Fruit fly (Drosophila melanogaster) whole organism, embryonic: ENCODE results near the gene dpr14.

ENCODE experiments used
- CG10267 ChIP-seq: fragments of 200-800 bp; sonication (Bioruptor generic); optimal IDR thresholded peaks from 2 replicates; lab custom pipeline; 2018; ENCODE audit warnings: missing biosample characterization, mild to moderate bottlenecking, missing genetic modification characterization, moderate library complexity
- CG10654 ChIP-seq: fragments of 200-800 bp; sonication (Bioruptor generic); optimal IDR thresholded peaks from 2 replicates; lab custom pipeline; 2016; ENCODE audit warnings: missing biosample characterization, missing genetic modification characterization
- CG12942 ChIP-seq: fragments of 200-800 bp; sonication (Bioruptor generic); optimal IDR thresholded peaks from 3 replicates; lab custom pipeline; 2016; ENCODE audit warnings: missing biosample characterization, missing genetic modification characterization
- CG15073 ChIP-seq: fragments of 200-800 bp; sonication (Bioruptor generic); optimal IDR thresholded peaks from 2 replicates; lab custom pipeline; 2016; ENCODE audit warnings: missing biosample characterization, missing genetic modification characterization
- CG18262 ChIP-seq: fragments of 200-800 bp; optimal IDR thresholded peaks from 3 replicates; lab custom pipeline; 2019; ENCODE audit warnings: missing biosample characterization, mild to moderate bottlenecking, missing genetic modification characterization, moderate library complexity
- CG34224 ChIP-seq: fragments of 200-800 bp; sonication (Bioruptor generic); IDR thresholded peaks from 3 replicates; pipeline ENCODE4 v1.3.6; 2022; ENCODE audit warnings: missing biosample characterization, missing genetic modification characterization; ENCODE audit not compliant: partially characterized antibody
- CG34422 ChIP-seq: fragments of 200-800 bp; sonication (Bioruptor generic); IDR thresholded peaks from 3 replicates; pipeline ENCODE4 v1.3.6; 2022; ENCODE audit warnings: missing biosample characterization, missing genetic modification characterization
- CG3726 ChIP-seq: fragments of 200-800 bp; sonication (Bioruptor generic); IDR thresholded peaks from 3 replicates; pipeline ENCODE4, ENCODE4 v1.3.6; 2022; ENCODE audit warnings: missing biosample characterization, missing genetic modification characterization
- CG4328 ChIP-seq: fragments of 200-800 bp; sonication (Bioruptor generic); optimal IDR thresholded peaks from 3 replicates; lab custom pipeline; 2017; ENCODE audit warnings: missing biosample characterization, missing genetic modification reagents, missing genetic modification characterization
- CG4617 ChIP-seq: fragments of 200-800 bp; sonication (Bioruptor generic); optimal IDR thresholded peaks from 3 replicates; lab custom pipeline; 2016; ENCODE audit warnings: missing biosample characterization, missing genetic modification characterization, borderline replicate concordance
- CG5245 ChIP-seq: fragments of 200-800 bp; sonication (Bioruptor generic); optimal IDR thresholded peaks from 3 replicates; lab custom pipeline; 2016; ENCODE audit warnings: missing biosample characterization, missing genetic modification characterization
- CG6791 ChIP-seq: fragments of 200-800 bp; sonication (Bioruptor generic); IDR thresholded peaks from 3 replicates; pipeline ENCODE4 v1.3.6; 2022; ENCODE audit warnings: missing biosample characterization, missing genetic modification characterization; ENCODE audit not compliant: partially characterized antibody
- CG7372 ChIP-seq: fragments of 200-800 bp; sonication (Bioruptor generic); IDR thresholded peaks from 2 replicates; pipeline ENCODE4 v1.3.6; 2022; ENCODE audit warnings: missing biosample characterization, missing genetic modification characterization
- CG7745 ChIP-seq: fragments of 200-800 bp; sonication (Bioruptor generic); optimal IDR thresholded peaks from 2 replicates; lab custom pipeline; 2018; ENCODE audit warnings: missing biosample characterization, mild to moderate bottlenecking, missing genetic modification characterization, moderate library complexity
- CG9215 ChIP-seq: fragments of 200-800 bp; sonication (Bioruptor generic); IDR thresholded peaks from 2 replicates; pipeline ENCODE4 v1.3.6; 2022; ENCODE audit warnings: missing biosample characterization, missing genetic modification characterization
- D ChIP-seq, 2 experiments: fragments of 200-800 bp in 1 of 2; fragments of >200 bp in 1 of 2; sonication (Bioruptor generic) in 1 of 2; optimal IDR thresholded peaks; 2 replicates in 1 of 2; 3 replicates in 1 of 2; lab custom pipeline; 2017; ENCODE audit warnings: mild to moderate bottlenecking in 1 of 2, missing biosample characterization in 1 of 2, missing genetic modification characterization in 1 of 2, missing genetic modification reagents in 1 of 2
- Dfd ChIP-seq, 2 experiments: fragments of >200 bp; optimal IDR thresholded peaks; 2 replicates each; lab custom pipeline; 2017; ENCODE audit warnings: missing biosample characterization in 2 of 2, missing genetic modification characterization in 2 of 2
- Dref ChIP-seq: fragments of 200-800 bp; sonication (Bioruptor generic); IDR thresholded peaks from 2 replicates; pipeline ENCODE4 v1.3.6; 2022; ENCODE audit warnings: missing biosample characterization, missing genetic modification characterization
- Gug ChIP-seq: fragments of 200-800 bp; sonication (Bioruptor generic); IDR thresholded peaks from 4 replicates; pipeline ENCODE4 v1.3.6; 2022; ENCODE audit warnings: missing biosample characterization, missing genetic modification characterization
- HLH3B ChIP-seq: fragments of 200-800 bp; sonication (Bioruptor generic); IDR thresholded peaks from 2 replicates; pipeline ENCODE4 v1.3.6; 2022; ENCODE audit warnings: missing biosample characterization, missing genetic modification characterization
- Kr ChIP-seq: fragments of 200-800 bp; sonication (Bioruptor generic); optimal IDR thresholded peaks from 2 replicates; lab custom pipeline; 2017; ENCODE audit warnings: missing biosample characterization, mild to moderate bottlenecking, missing genetic modification characterization
- MTF-1 ChIP-seq: fragments of 200-800 bp; sonication (Bioruptor generic); optimal IDR thresholded peaks from 2 replicates; lab custom pipeline; 2018; ENCODE audit warnings: missing biosample characterization, mild to moderate bottlenecking, missing genetic modification characterization, borderline replicate concordance
- Ptx1 ChIP-seq: fragments of 200-800 bp; sonication (Bioruptor generic); IDR thresholded peaks from 2 replicates; pipeline ENCODE4 v1.3.6; 2022; ENCODE audit warnings: missing biosample characterization, missing genetic modification characterization
- Rx ChIP-seq: fragments of 200-800 bp; sonication (Bioruptor generic); IDR thresholded peaks from 2 replicates; pipeline ENCODE4 v1.3.6; 2022; ENCODE audit warnings: missing biosample characterization, missing genetic modification characterization
- Stat92E ChIP-seq, 3 experiments: fragments of >200 bp in 2 of 3; fragments of 200-800 bp in 1 of 3; sonication (Bioruptor generic) in 1 of 3; optimal IDR thresholded peaks; 2 replicates each; lab custom pipeline; 2017 to 2019; ENCODE audit warnings: missing biosample characterization in 3 of 3, missing genetic modification characterization in 3 of 3, mild to moderate bottlenecking in 1 of 3, moderate library complexity in 1 of 3
- br ChIP-seq: fragments of >200 bp; optimal IDR thresholded peaks from 2 replicates; lab custom pipeline; 2017
- danr ChIP-seq: fragments of 200-800 bp; sonication (Bioruptor generic); IDR thresholded peaks from 2 replicates; pipeline ENCODE4 v1.3.6; 2022; ENCODE audit warnings: missing biosample characterization, missing genetic modification characterization
- dati ChIP-seq: fragments of 200-800 bp; sonication (Bioruptor generic); IDR thresholded peaks from 2 replicates; pipeline ENCODE4 v1.3.6; 2022; ENCODE audit warnings: missing biosample characterization, missing genetic modification characterization
- dimm ChIP-seq: fragments of 200-800 bp; sonication (Bioruptor generic); IDR thresholded peaks from 2 replicates; pipeline ENCODE4 v1.3.6; 2022; ENCODE audit warnings: missing biosample characterization, missing genetic modification characterization
- dmrt11E ChIP-seq: fragments of 200-800 bp; sonication (Bioruptor generic); optimal IDR thresholded peaks from 3 replicates; lab custom pipeline; 2018; ENCODE audit warnings: missing biosample characterization, mild to moderate bottlenecking, missing genetic modification characterization, moderate library complexity
- dmrt99B ChIP-seq: fragments of 200-800 bp; sonication (Bioruptor generic); optimal IDR thresholded peaks from 2 replicates; lab custom pipeline; 2018; ENCODE audit warnings: missing biosample characterization, mild to moderate bottlenecking, missing genetic modification characterization, moderate library complexity
- esg ChIP-seq: fragments of 200-800 bp; sonication (Bioruptor generic); conservative IDR thresholded peaks from 2 replicates; pipeline ENCODE4 v1.3.6; 2022; ENCODE audit warnings: missing biosample characterization, missing genetic modification characterization
- fu2 ChIP-seq: fragments of 200-800 bp; sonication (Bioruptor generic); optimal IDR thresholded peaks from 2 replicates; lab custom pipeline; 2016; ENCODE audit warnings: missing biosample characterization, missing genetic modification characterization
- gce ChIP-seq: fragments of 200-800 bp; sonication (Bioruptor generic); IDR thresholded peaks from 3 replicates; pipeline ENCODE4 v1.3.6; 2022; ENCODE audit warnings: missing biosample characterization, missing genetic modification characterization
- ham ChIP-seq: fragments of 200-800 bp; sonication (Bioruptor generic); IDR thresholded peaks from 2 replicates; pipeline ENCODE4 v1.3.6; 2022; ENCODE audit warnings: missing biosample characterization, missing genetic modification characterization
- hth ChIP-seq: fragments of >200 bp; optimal IDR thresholded peaks from 2 replicates; lab custom pipeline; 2017; ENCODE audit warnings: inconsistent platforms
- inv ChIP-seq: fragments of 200-800 bp; sonication (Bioruptor generic); IDR thresholded peaks from 2 replicates; pipeline ENCODE4 v1.3.6; 2022; ENCODE audit warnings: missing biosample characterization, missing genetic modification characterization; ENCODE audit not compliant: partially characterized antibody
- jumu ChIP-seq: fragments of 200-800 bp; sonication (Bioruptor generic); optimal IDR thresholded peaks from 3 replicates; lab custom pipeline; 2016; ENCODE audit warnings: missing biosample characterization, missing genetic modification characterization
- knrl ChIP-seq: fragments of 200-800 bp; sonication (Bioruptor generic); IDR thresholded peaks from 3 replicates; pipeline ENCODE4 v1.3.6; 2022; ENCODE audit warnings: missing biosample characterization, missing genetic modification characterization; ENCODE audit not compliant: partially characterized antibody
- mam ChIP-seq: fragments of 200-800 bp; sonication (Bioruptor generic); optimal IDR thresholded peaks from 3 replicates; lab custom pipeline; 2016; ENCODE audit warnings: missing biosample characterization, missing genetic modification characterization
- onecut ChIP-seq: fragments of 200-800 bp; sonication (Bioruptor generic); IDR thresholded peaks from 2 replicates; pipeline ENCODE4 v1.3.6; 2022; ENCODE audit warnings: missing biosample characterization, missing genetic modification characterization
- org-1 ChIP-seq: fragments of 200-800 bp; sonication (Bioruptor generic); optimal IDR thresholded peaks from 2 replicates; lab custom pipeline; 2017; ENCODE audit warnings: missing biosample characterization, missing genetic modification characterization
- schlank ChIP-seq: fragments of 200-800 bp; sonication (Bioruptor generic); optimal IDR thresholded peaks from 2 replicates; lab custom pipeline; 2018; ENCODE audit warnings: missing biosample characterization, mild to moderate bottlenecking, missing genetic modification characterization
- sisA ChIP-seq: fragments of 200-800 bp; sonication (Bioruptor generic); IDR thresholded peaks from 2 replicates; pipeline ENCODE4 v1.3.6; 2022; ENCODE audit warnings: missing biosample characterization, missing genetic modification characterization
- tap ChIP-seq: fragments of 200-800 bp; optimal IDR thresholded peaks from 3 replicates; lab custom pipeline; 2019; ENCODE audit warnings: missing biosample characterization, mild to moderate bottlenecking, missing genetic modification characterization, moderate library complexity
- toy ChIP-seq: fragments of 200-800 bp; sonication (Bioruptor generic); IDR thresholded peaks from 2 replicates; pipeline ENCODE4 v1.3.6; 2022; ENCODE audit warnings: missing biosample characterization, missing genetic modification characterization
- wek ChIP-seq: fragments of 200-800 bp; sonication (Bioruptor generic); optimal IDR thresholded peaks from 3 replicates; lab custom pipeline; 2018; ENCODE audit warnings: missing biosample characterization, mild to moderate bottlenecking, missing genetic modification characterization, moderate library complexity
- wor ChIP-seq: fragments of 200-800 bp; sonication (Bioruptor generic); IDR thresholded peaks from 2 replicates; pipeline ENCODE4 v1.3.6; 2022; ENCODE audit warnings: missing biosample characterization, missing genetic modification characterization
- zen ChIP-seq: fragments of 200-800 bp; sonication (Bioruptor generic); optimal IDR thresholded peaks from 3 replicates; lab custom pipeline; 2018; ENCODE audit warnings: missing biosample characterization, mild to moderate bottlenecking, missing genetic modification characterization, moderate library complexity
- zfh1 ChIP-seq: fragments of 200-800 bp; sonication (Bioruptor generic); IDR thresholded peaks from 3 replicates; pipeline ENCODE4 v1.3.6; 2022; ENCODE audit warnings: missing biosample characterization, missing genetic modification characterization

Gene dpr14

DNA sequence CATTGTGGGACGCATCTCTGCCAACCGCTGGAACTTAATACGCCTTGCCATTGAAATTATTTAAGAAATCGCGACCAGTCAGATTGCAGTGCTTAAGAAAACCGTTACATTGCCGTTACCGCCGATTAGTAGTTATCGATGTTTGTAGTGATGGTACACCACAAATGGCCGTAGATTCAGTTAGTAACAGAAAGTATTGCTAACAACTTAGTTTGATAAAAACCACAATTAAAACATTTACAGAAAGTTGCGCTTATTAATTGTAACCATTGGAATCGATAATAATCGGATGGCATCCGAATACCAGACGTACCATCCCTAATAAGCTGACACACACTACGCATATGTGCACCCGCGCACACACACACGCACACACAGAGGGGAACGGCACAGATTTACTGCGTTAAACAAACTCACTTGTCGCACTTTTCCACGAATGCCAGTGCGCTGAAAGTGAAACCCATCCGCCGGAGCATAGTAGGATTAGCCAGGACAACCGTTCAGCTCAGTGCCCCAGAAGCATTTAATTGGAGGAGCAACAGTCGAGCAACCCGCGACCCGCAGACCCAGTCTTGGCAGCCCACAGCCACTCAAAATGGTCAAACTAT is 12.1 kb upstream of the dpr14 start, which contains the start of the genes hdm and Ykt6 (continued):
- TF ChIP-seq zen (peak; percentile 71), tap (tag; lab: Kevin White, UChicago) (no peak), dmrt99B (tag; lab: Kevin White, UChicago) (no peak), Gug (GFP tag; lab: Robert Waterston, UW) (peak; percentile 78; the same call in 3 of the 4 replicates), wek (GFP tag; lab: Kevin White, UChicago) (peak; percentile 51), CG7372 (GFP tag; lab: Robert Waterston, UW) (peak; percentile 79), ham (GFP tag; lab: Robert Waterston, UW) (no peak), MTF-1 (GFP tag; lab: Kevin White, UChicago) (no peak), dmrt11E (peak; percentile 74), onecut (GFP tag; lab: Robert Waterston, UW) (peak; percentile 61), Rx (GFP tag; lab: Robert Waterston, UW) (peak; percentile 72), CG4328 (GFP tag; lab: Kevin White, UChicago) (peak; percentile 9), CG6791 (GFP tag; lab: Robert Waterston, UW) (peak; percentile 91), CG34422 (GFP tag; lab: Robert Waterston, UW) (peak; percentile 86), wor (GFP tag; lab: Robert Waterston, UW) (peak; percentile 62), hth (no peak), mam (GFP tag; lab: Kevin White, UChicago) (peak; percentile 84), toy (GFP tag; lab: Robert Waterston, UW) (no peak), Ptx1 (GFP tag; lab: Robert Waterston, UW) (peak; percentile 87), knrl (GFP tag; lab: Robert Waterston, UW) (peak; percentile 94), CG5245 (GFP tag; lab: Kevin White, UChicago) (peak; percentile 76), Dfd (GFP tag; optimal IDR thresholded peaks at IDR 0.05; lab: Kevin White, UChicago) (no peak), fu2 (GFP tag; lab: Kevin White, UChicago) (peak; percentile 70), Stat92E (GFP tag; optimal IDR thresholded peaks at IDR 0.05; lab: Kevin White, UChicago) (peak in 1 of 3 experiments; percentile 10), CG3726 (GFP tag; lab: Robert Waterston, UW) (0 out of 3 replicates have a peak, but pooled peaks have one; percentile 63), br (lab: Kevin White, UChicago) (no peak), jumu (GFP tag; lab: Kevin White, UChicago) (peak; percentile 86), HLH3B (peak; percentile 77), CG10267 (tag; lab: Kevin White, UChicago) (peak; percentile 76), CG18262 (tag; lab: Kevin White, UChicago) (peak; percentile 69), inv (peak; percentile 92), CG9215 (GFP tag; lab: Robert Waterston, UW) (peak; percentile 74), org-1 (GFP tag; lab: Kevin White, UChicago) (peak; percentile 28), danr (GFP tag; lab: Robert Waterston, UW) (peak; percentile 71; the same call in 1 of the 2 replicates), dimm (GFP tag; lab: Robert Waterston, UW) (no peak), CG34224 (GFP tag; lab: Robert Waterston, UW) (peak; percentile 99), zfh1 (GFP tag; lab: Robert Waterston, UW) (peak; percentile 85), gce (GFP tag; lab: Robert Waterston, UW) (no peak), CG15073 (GFP tag; lab: Kevin White, UChicago) (no peak), Dref (GFP tag; lab: Robert Waterston, UW) (peak; percentile 75), dati (no peak), schlank (tag; lab: Kevin White, UChicago) (peak; percentile 64), CG10654 (GFP tag; lab: Kevin White, UChicago) (peak; percentile 71), esg (GFP tag; lab: Robert Waterston, UW) (peak; percentile 65), CG12942 (peak; percentile 80), D (optimal IDR thresholded peaks at IDR 0.05; lab: Kevin White, UChicago) (no peak), D (GFP tag; optimal IDR thresholded peaks at IDR 0.05; lab: Kevin White, UChicago) (peak; percentile 48), Kr (no peak), sisA (peak; percentile 71), CG4617 (GFP tag; lab: Kevin White, UChicago) (peak; percentile 80), CG7745 (no peak)
